Worm (Caenorhabditis elegans) whole organism, L1 larva: ENCODE measurements around the gene bath-31.

Experiments used
- C04F5.9 ChIP-seq: sonication (generic microtip); optimal IDR thresholded peaks from 2 replicates; lab custom pipeline; 2016; ENCODE audit warnings: missing genetic modification characterization, missing compliant biosample characterization
- C16A3.4 ChIP-seq: fragments of 150-350 bp; optimal IDR thresholded peaks from 2 replicates; lab custom pipeline; 2014; ENCODE audit warnings: missing biosample characterization, missing genetic modification characterization
- Y116A8C.19 ChIP-seq: sonication (generic microtip); optimal IDR thresholded peaks from 2 replicates; lab custom pipeline; 2016; ENCODE audit warnings: missing compliant biosample characterization, missing genetic modification characterization, borderline replicate concordance
- aha-1 ChIP-seq: fragments of 150-350 bp; optimal IDR thresholded peaks from 2 replicates; lab custom pipeline; 2014; ENCODE audit warnings: missing biosample characterization, missing genetic modification characterization
- aly-2 ChIP-seq: fragments of 150-350 bp; optimal IDR thresholded peaks from 2 replicates; lab custom pipeline; 2014; ENCODE audit warnings: missing biosample characterization, missing genetic modification characterization
- ceh-63 ChIP-seq: fragments of 200-800 bp; sonication (Bioruptor generic); optimal IDR thresholded peaks from 2 replicates; lab custom pipeline; 2018; ENCODE audit warnings: mild to moderate bottlenecking, missing genetic modification characterization, missing compliant biosample characterization
- ceh-8 ChIP-seq: fragments of 200-800 bp; sonication (Bioruptor generic); optimal IDR thresholded peaks from 2 replicates; lab custom pipeline; 2018; ENCODE audit warnings: mild to moderate bottlenecking, missing genetic modification characterization, moderate library complexity, missing compliant biosample characterization
- ceh-90 ChIP-seq: sonication (generic microtip); optimal IDR thresholded peaks from 2 replicates; lab custom pipeline; 2016; ENCODE audit warnings: missing genetic modification characterization, missing compliant biosample characterization
- efl-1 ChIP-seq, 4 experiments: fragments of 150-350 bp; optimal IDR thresholded peaks in 3 of 4; peaks in 1 of 4; 1 replicate in 1 of 4; 2 replicates in 3 of 4; lab custom pipeline; 2014; ENCODE audit warnings: missing biosample characterization in 2 of 4, missing genetic modification characterization in 2 of 4, missing genetic modification reagents in 2 of 4
- egl-27 ChIP-seq, 2 experiments: fragments of 150-350 bp in 1 of 2; sonication (generic microtip); optimal IDR thresholded peaks; 3 replicates each; lab custom pipeline; 2017 to 2018; ENCODE audit warnings: missing biosample characterization in 2 of 2, missing genetic modification characterization in 2 of 2, missing genetic modification reagents in 2 of 2
- ets-5 ChIP-seq: fragments of 200-800 bp; sonication (Bioruptor generic); IDR thresholded peaks from 2 replicates; pipeline ENCODE4 v1.3.6; 2022; ENCODE audit warnings: missing genetic modification characterization, missing compliant biosample characterization
- fkh-4 ChIP-seq: sonication (generic microtip); optimal IDR thresholded peaks from 2 replicates; lab custom pipeline; 2016; ENCODE audit warnings: missing compliant biosample characterization, missing genetic modification characterization, borderline replicate concordance
- fkh-8 ChIP-seq: sonication (generic microtip); optimal IDR thresholded peaks from 2 replicates; lab custom pipeline; 2016; ENCODE audit warnings: mild to moderate bottlenecking, missing genetic modification characterization, missing compliant biosample characterization
- fos-1 ChIP-seq: fragments of 150-350 bp; optimal IDR thresholded peaks from 2 replicates; lab custom pipeline; 2014; ENCODE audit warnings: missing biosample characterization, missing genetic modification characterization
- hlh-4 ChIP-seq: sonication (generic microtip); optimal IDR thresholded peaks from 2 replicates; lab custom pipeline; 2016; ENCODE audit warnings: mild to moderate bottlenecking, missing genetic modification characterization, missing compliant biosample characterization
- lin-14 ChIP-seq: fragments of 200-800 bp; sonication (Bioruptor generic); optimal IDR thresholded peaks from 2 replicates; lab custom pipeline; 2018; ENCODE audit warnings: mild to moderate bottlenecking, missing genetic modification characterization, moderate library complexity, missing compliant biosample characterization
- lin-35 ChIP-seq, 2 experiments: fragments of 150-350 bp; optimal IDR thresholded peaks; 2 replicates each; lab custom pipeline; 2014; ENCODE audit warnings: missing biosample characterization in 2 of 2, missing genetic modification characterization in 2 of 2, missing genetic modification reagents in 2 of 2
- lir-3 ChIP-seq: sonication (generic microtip); optimal IDR thresholded peaks from 2 replicates; lab custom pipeline; 2016; ENCODE audit warnings: mild to moderate bottlenecking, missing genetic modification characterization, moderate library complexity, missing compliant biosample characterization; ENCODE audit not compliant: poor library complexity
- mab-9 ChIP-seq: fragments of 200-800 bp; sonication (Bioruptor generic); IDR thresholded peaks from 2 replicates; pipeline ENCODE4 v1.3.6; 2022; ENCODE audit warnings: missing genetic modification reagents, missing genetic modification characterization, missing compliant biosample characterization
- mef-2 ChIP-seq: fragments of 150-350 bp; optimal IDR thresholded peaks from 2 replicates; lab custom pipeline; 2014; ENCODE audit warnings: missing biosample characterization, missing genetic modification characterization
- nhr-11 ChIP-seq: fragments of 150-350 bp; optimal IDR thresholded peaks from 2 replicates; lab custom pipeline; 2014; ENCODE audit warnings: missing biosample characterization, missing genetic modification characterization
- nhr-12 ChIP-seq: sonication (generic microtip); optimal IDR thresholded peaks from 2 replicates; lab custom pipeline; 2017; ENCODE audit warnings: missing biosample characterization, missing genetic modification characterization
- nhr-237 ChIP-seq: fragments of 150-350 bp; optimal IDR thresholded peaks from 2 replicates; lab custom pipeline; 2014; ENCODE audit warnings: missing biosample characterization, missing genetic modification characterization
- nhr-28 ChIP-seq: fragments of 150-350 bp; optimal IDR thresholded peaks from 2 replicates; lab custom pipeline; 2014; ENCODE audit warnings: missing biosample characterization, missing genetic modification characterization
- nhr-84 ChIP-seq: sonication (generic microtip); optimal IDR thresholded peaks from 2 replicates; lab custom pipeline; 2017; ENCODE audit warnings: missing biosample characterization, missing genetic modification characterization
- pax-3 ChIP-seq: fragments of 200-800 bp; sonication (Bioruptor generic); optimal IDR thresholded peaks from 2 replicates; lab custom pipeline; 2018; ENCODE audit warnings: mild to moderate bottlenecking, missing genetic modification characterization, moderate library complexity, missing compliant biosample characterization
- skn-1 ChIP-seq: fragments of 150-350 bp; optimal IDR thresholded peaks from 2 replicates; lab custom pipeline; 2014; ENCODE audit warnings: missing biosample characterization, missing genetic modification characterization
- snpc-4 ChIP-seq: fragments of 150-350 bp; optimal IDR thresholded peaks from 2 replicates; lab custom pipeline; 2014; ENCODE audit warnings: missing biosample characterization, missing genetic modification characterization
- snu-23 ChIP-seq: sonication (generic microtip); optimal IDR thresholded peaks from 2 replicates; lab custom pipeline; 2016; ENCODE audit warnings: missing genetic modification characterization, missing compliant biosample characterization
- sox-4 ChIP-seq: sonication (generic microtip); optimal IDR thresholded peaks from 2 replicates; lab custom pipeline; 2016; ENCODE audit warnings: missing genetic modification characterization, missing compliant biosample characterization
- tlp-1 ChIP-seq: fragments of 150-350 bp; optimal IDR thresholded peaks from 2 replicates; lab custom pipeline; 2014; ENCODE audit warnings: missing biosample characterization, missing genetic modification characterization
- unc-30 ChIP-seq: sonication (generic microtip); optimal IDR thresholded peaks from 2 replicates; lab custom pipeline; 2017; ENCODE audit warnings: missing biosample characterization, missing genetic modification characterization
- unc-86 ChIP-seq: sonication (generic microtip); optimal IDR thresholded peaks from 2 replicates; lab custom pipeline; 2016; ENCODE audit warnings: missing genetic modification characterization, missing compliant biosample characterization

bath-31 gene

DNA sequence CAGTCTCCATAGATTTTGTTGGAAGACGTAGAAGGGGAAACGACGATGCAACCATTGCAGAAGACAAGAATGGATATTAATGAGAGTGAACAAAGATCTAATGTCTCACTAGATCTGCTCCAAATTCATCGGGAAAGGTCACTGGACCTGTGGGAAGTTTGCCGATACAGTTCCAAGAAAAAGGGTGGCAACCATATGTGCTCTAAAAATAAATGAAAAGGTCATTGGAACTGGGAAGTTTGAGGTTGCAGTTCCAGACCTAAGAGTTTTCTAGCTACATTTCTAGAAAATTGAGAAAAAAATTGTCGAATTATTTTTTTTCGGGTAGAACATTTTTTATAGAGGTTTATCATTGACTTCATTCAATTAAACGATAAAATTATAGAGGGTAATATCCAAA is 15.6 kb downstream of the bath-31 start, which contains the start of gene fbxb-92:
Gene fbxb-92 (minus strand): TSS at position 101 of the 400 bp plus-strand sequence.
- TF ChIP-seq ceh-8 (GFP tag; lab: Kevin White, UChicago) (no peak), mab-9 (GFP tag; lab: Robert Waterston, UW) (no peak), fkh-8 (tag; lab: Kevin White, UChicago) (no peak), unc-86 (tag; lab: Kevin White, UChicago) (no peak), egl-27 (tag; optimal IDR thresholded peaks at IDR 0.05; lab: Kevin White, UChicago) (no peak), tlp-1 (no peak), aly-2 (tag; lab: Kevin White, UChicago) (no peak), ets-5 (GFP tag; lab: Robert Waterston, UW) (no peak), snu-23 (no peak), lir-3 (tag; lab: Kevin White, UChicago) (no peak), ceh-63 (GFP tag; lab: Kevin White, UChicago) (no peak), hlh-4 (tag; lab: Kevin White, UChicago) (no peak), fkh-4 (tag; lab: Kevin White, UChicago) (no peak)
- TF ChIP-seq, all 84 proteins: peak for 0

DNA sequence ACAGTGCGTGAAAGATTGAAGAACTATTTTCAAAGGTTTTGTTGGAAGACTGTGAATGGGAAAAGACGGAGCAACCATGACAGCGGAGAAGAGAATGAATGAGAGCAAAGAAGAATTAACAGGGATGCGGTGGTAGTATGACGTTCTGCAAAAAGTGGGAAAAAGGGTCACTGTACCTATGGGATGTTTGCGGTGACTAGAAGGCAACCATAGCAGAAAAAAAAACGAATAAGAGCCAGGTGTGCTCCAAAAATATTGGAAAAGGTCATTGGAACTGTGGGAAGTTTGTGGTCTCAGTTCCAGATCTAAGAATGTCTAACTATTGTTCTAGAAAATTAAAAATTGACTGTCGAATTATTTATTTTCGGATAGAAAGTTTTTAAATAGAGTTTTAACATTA is 16.9 kb downstream of the bath-31 start, which contains the start of gene fbxb-90:
Gene fbxb-90 (minus strand): TSS at position 101 of the 400 bp plus-strand sequence.
- TF ChIP-seq pax-3 (tag; lab: Kevin White, UChicago): no peak
- no peak for TF ChIP-seq nhr-12 (tag; lab: Kevin White, UChicago)

DNA sequence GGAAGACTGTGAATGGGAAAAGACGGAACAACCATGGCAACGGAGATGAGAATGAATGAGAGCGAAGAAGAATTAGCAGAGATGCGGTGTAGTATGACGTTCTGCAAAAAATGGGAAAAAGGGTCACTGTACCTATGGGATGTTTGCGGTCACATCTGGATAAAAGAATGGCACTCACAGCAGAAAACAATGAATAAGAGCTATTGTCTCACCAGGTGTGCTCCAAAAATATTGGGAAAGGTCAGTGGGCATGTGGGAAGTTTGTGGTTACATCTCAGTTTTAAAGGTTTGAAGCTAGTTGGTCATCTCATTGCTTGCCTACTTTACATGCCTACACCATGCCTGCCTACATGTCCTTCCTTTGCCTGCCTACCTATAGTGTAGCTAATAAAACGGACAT is 18.9 kb downstream of the bath-31 start, which contains the start of gene fbxb-91:
Gene fbxb-91 (minus strand): TSS at position 101 of the 400 bp plus-strand sequence.
- no peak for TF ChIP-seq snu-23
- TF ChIP-seq lin-35 (GFP tag; optimal IDR thresholded peaks at IDR 0.05; lab: Kevin White, UChicago): no peak
- no peak for TF ChIP-seq aly-2 (tag; lab: Kevin White, UChicago)

DNA sequence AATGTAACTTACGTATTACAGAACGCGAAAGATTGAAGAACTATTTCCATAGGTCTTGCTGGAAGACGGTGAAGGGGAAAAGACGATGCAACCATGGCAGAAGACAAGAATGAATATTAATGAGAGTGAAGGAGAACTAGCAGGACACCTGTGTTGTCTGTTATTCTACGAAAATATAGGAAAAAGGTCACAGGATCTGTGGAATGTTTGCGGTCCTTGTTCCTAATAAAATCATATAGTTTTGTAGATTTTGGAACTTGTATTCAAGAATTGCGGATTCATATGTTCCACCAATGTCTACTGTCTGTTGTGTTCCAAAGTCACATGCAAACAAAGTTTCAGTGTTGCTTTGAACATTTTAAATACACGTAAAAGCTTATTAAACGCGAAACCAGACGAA is 20.4 kb downstream of the bath-31 start, which contains the start of gene sdz-11:
Gene sdz-11 (minus strand): TSS at position 101 of the 400 bp plus-strand sequence.
- no peak for TF ChIP-seq tlp-1
- TF ChIP-seq skn-1 (tag; lab: Kevin White, UChicago): no peak

DNA sequence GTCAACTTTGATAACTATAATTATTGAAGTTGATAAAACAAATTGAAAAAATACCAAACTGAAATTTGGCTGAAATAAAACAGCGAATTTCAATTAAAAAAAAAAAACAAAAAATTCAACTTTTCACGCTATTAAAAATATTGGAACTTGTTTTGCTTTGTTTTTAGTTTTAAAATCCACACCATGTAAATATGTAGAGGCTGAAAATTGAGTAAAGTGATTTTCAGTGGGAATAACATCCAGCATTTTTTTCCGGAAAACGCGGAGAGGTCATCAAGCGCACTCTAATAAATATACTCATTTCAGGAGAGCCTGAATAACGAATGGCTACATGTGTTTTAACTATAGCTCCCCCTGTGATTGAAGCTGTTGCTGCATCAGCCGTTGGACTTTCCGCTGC is 21.8 kb downstream of the bath-31 start, which contains the start of gene rcd-1:
Gene rcd-1 (plus strand): TSS at position 301 of the 400 bp plus-strand sequence.
- TF ChIP-seq nhr-28 (tag; lab: Kevin White, UChicago) (no peak), aha-1 (tag; lab: Kevin White, UChicago) (no peak), nhr-12 (tag; lab: Kevin White, UChicago) (no peak), ceh-90 (tag; lab: Kevin White, UChicago) (no peak), mef-2 (no peak), unc-30 (tag; lab: Kevin White, UChicago) (no peak), C04F5.9 (tag; lab: Kevin White, UChicago) (no peak), egl-27 (tag; optimal IDR thresholded peaks at IDR 0.05; lab: Kevin White, UChicago) (no peak), snpc-4 (no peak), sox-4 (tag; lab: Kevin White, UChicago) (no peak), aly-2 (tag; lab: Kevin White, UChicago) (no peak), unc-86 (tag; lab: Kevin White, UChicago) (no peak), lir-3 (tag; lab: Kevin White, UChicago) (no peak), nhr-11 (tag; lab: Kevin White, UChicago) (no peak), nhr-84 (tag; lab: Kevin White, UChicago) (no peak)

DNA sequence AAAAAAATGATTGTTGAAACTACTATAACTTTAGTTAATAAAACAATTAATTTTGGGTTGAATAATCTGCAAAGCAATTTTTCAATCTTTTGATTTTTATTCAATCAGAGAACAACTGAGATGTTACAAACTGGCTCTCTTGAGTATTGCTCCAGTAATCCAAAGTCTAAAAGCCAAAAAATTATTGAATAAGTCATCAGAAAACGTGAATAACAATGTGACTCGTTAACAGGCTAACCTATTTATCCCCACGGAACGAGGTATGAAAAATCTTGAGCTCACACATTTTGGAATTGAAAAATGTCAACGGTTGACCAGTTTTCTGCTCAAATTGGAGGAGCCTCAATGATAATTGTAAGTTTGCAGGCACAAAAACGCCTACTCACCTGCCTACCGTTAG is 25.7 kb downstream of the bath-31 start, which contains the start of gene srx-111:
Gene srx-111 (plus strand): TSS at position 301 of the 400 bp plus-strand sequence.
- TF ChIP-seq ets-5 (GFP tag; lab: Robert Waterston, UW) (no peak), fos-1 (tag; lab: Kevin White, UChicago) (no peak), efl-1 (optimal IDR thresholded peaks at IDR 0.05; lab: Kevin White, UChicago) (no peak), efl-1 (GFP tag; optimal IDR thresholded peaks at IDR 0.05 in 1 of 2; lab: Kevin White, UChicago) (no peak), Y116A8C.19 (tag; lab: Kevin White, UChicago) (no peak), lin-14 (GFP tag; lab: Kevin White, UChicago) (no peak), nhr-237 (tag; lab: Kevin White, UChicago) (no peak), C16A3.4 (tag; lab: Kevin White, UChicago) (no peak), ceh-8 (GFP tag; lab: Kevin White, UChicago) (no peak), mef-2 (no peak), nhr-28 (tag; lab: Kevin White, UChicago) (no peak), nhr-11 (tag; lab: Kevin White, UChicago) (no peak)
